Worm (Caenorhabditis elegans) whole organism, late embryonic: ENCODE data around the gene C54D10.3.

Experiments
- ama-1 ChIP-seq: fragments of 150-350 bp; optimal IDR thresholded peaks from 2 replicates; lab custom pipeline; 2014
- ceh-31 ChIP-seq: sonication (generic microtip); optimal IDR thresholded peaks from 2 replicates; lab custom pipeline; 2016; ENCODE audit warnings: missing genetic modification characterization, missing compliant biosample characterization
- dmd-4 ChIP-seq: sonication (generic microtip); optimal IDR thresholded peaks from 2 replicates; lab custom pipeline; 2016; ENCODE audit warnings: borderline replicate concordance, missing genetic modification characterization, missing compliant biosample characterization
- ets-4 ChIP-seq: sonication (generic microtip); optimal IDR thresholded peaks from 2 replicates; lab custom pipeline; 2016; ENCODE audit warnings: missing genetic modification characterization, missing compliant biosample characterization
- fkh-10 ChIP-seq: fragments of 150-350 bp; optimal IDR thresholded peaks from 2 replicates; lab custom pipeline; 2014; ENCODE audit warnings: missing biosample characterization, missing genetic modification reagents, missing genetic modification characterization
- hlh-30 ChIP-seq: sonication (generic microtip); optimal IDR thresholded peaks from 2 replicates; lab custom pipeline; 2017; ENCODE audit warnings: antibody characterized with exemption, missing genetic modification characterization, missing compliant biosample characterization; ENCODE audit not compliant: insufficient read depth
- hlh-6 ChIP-seq: sonication (generic microtip); optimal IDR thresholded peaks from 2 replicates; lab custom pipeline; 2016; ENCODE audit warnings: missing genotype, missing genetic modification characterization, missing compliant biosample characterization
- nhr-11 ChIP-seq: fragments of 150-350 bp; optimal IDR thresholded peaks from 2 replicates; lab custom pipeline; 2014; ENCODE audit warnings: missing biosample characterization, missing genetic modification characterization
- npax-4 ChIP-seq: sonication (generic microtip); optimal IDR thresholded peaks from 2 replicates; lab custom pipeline; 2016; ENCODE audit warnings: missing genetic modification characterization, missing compliant biosample characterization
- pqm-1 ChIP-seq: sonication (generic microtip); optimal IDR thresholded peaks from 2 replicates; lab custom pipeline; 2016; ENCODE audit warnings: missing genetic modification characterization, missing compliant biosample characterization
- rnt-1 ChIP-seq: sonication (generic microtip); optimal IDR thresholded peaks from 2 replicates; lab custom pipeline; 2016; ENCODE audit warnings: missing genetic modification characterization, missing compliant biosample characterization
- syd-9 ChIP-seq: sonication (generic microtip); optimal IDR thresholded peaks from 2 replicates; lab custom pipeline; 2016; ENCODE audit warnings: mild to moderate bottlenecking, missing genetic modification characterization, moderate library complexity, missing compliant biosample characterization
- unc-42 ChIP-seq: sonication (generic microtip); optimal IDR thresholded peaks from 2 replicates; lab custom pipeline; 2016; ENCODE audit warnings: missing genotype, missing genetic modification characterization, missing compliant biosample characterization
- unc-55 ChIP-seq: sonication (generic microtip); optimal IDR thresholded peaks from 2 replicates; lab custom pipeline; 2017; ENCODE audit warnings: missing biosample characterization, missing genetic modification reagents, missing genetic modification characterization

DNA sequence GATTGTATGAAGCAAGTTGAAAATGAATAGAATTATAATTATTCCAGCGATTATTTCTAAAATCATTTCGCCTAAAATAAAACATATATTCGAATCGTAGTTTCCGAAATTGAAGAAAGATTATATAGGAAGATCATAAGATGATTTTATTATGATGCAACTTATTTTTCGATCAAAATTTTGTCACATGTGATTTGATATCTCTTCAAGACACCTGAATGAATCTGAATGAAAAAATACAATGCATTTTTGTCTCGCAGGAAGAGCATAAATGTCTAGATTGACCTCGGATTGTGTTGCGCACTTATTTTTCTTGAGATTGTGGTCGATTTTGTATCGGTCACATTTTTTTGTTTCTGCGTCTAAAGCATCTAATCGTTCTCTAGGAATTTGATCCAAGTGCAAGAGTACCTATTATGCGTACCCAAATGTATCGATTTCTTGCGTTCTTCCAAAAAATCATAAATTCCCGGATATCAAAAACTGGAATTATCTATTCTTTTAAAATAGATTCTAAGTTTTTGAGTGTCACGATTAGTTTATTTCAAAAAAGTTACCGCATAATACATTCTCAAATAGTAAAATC is 7.9 kb upstream of the C54D10.3 start, which contains the start of gene hrg-2:
- no peak for TF ChIP-seq pqm-1 (tag; lab: Kevin White, UChicago)
- TF ChIP-seq hlh-30 = no peak
- TF ChIP-seq rnt-1 (tag; lab: Kevin White, UChicago) = no peak
- no peak for TF ChIP-seq fkh-10 (GFP tag; lab: Kevin White, UChicago)
- no peak for TF ChIP-seq unc-42 (tag; lab: Kevin White, UChicago)
- no peak for TF ChIP-seq dmd-4 (tag; lab: Kevin White, UChicago)
- TF ChIP-seq syd-9 (tag; lab: Kevin White, UChicago) = no peak
- TF ChIP-seq ama-1 (lab: Kevin White, UChicago) = no peak
- TF ChIP-seq unc-55 (GFP tag; lab: Kevin White, UChicago) = no peak
- no peak for TF ChIP-seq ets-4 (tag; lab: Kevin White, UChicago)
- no peak for TF ChIP-seq npax-4 (tag; lab: Kevin White, UChicago)
- no peak for TF ChIP-seq ceh-31 (tag; lab: Kevin White, UChicago)
- TF ChIP-seq hlh-6 (tag; lab: Kevin White, UChicago) = no peak
- no peak for TF ChIP-seq nhr-11 (tag; lab: Kevin White, UChicago)
